Worm (Caenorhabditis elegans) whole organism, L3 larva: ENCODE data around the gene C09G4.4.

ENCODE experiments used
- elt-1 ChIP-seq: fragments of 150-350 bp; optimal IDR thresholded peaks from 2 replicates; lab custom pipeline; 2014; ENCODE audit warnings: missing biosample characterization, missing genetic modification characterization
- eor-1 ChIP-seq, 2 experiments: fragments of 150-350 bp; optimal IDR thresholded peaks; 2 replicates each; lab custom pipeline; 2014 to 2018; ENCODE audit warnings: missing biosample characterization in 2 of 2, missing genetic modification characterization in 2 of 2
- fkh-2 ChIP-seq: fragments of 150-350 bp; optimal IDR thresholded peaks from 2 replicates; lab custom pipeline; 2014; ENCODE audit warnings: missing biosample characterization, missing genetic modification reagents, missing genetic modification characterization
- fos-1 ChIP-seq: fragments of 150-350 bp; optimal IDR thresholded peaks from 2 replicates; lab custom pipeline; 2014; ENCODE audit warnings: missing biosample characterization, missing genetic modification characterization
- nhr-28 ChIP-seq: fragments of 150-350 bp; optimal IDR thresholded peaks from 2 replicates; lab custom pipeline; 2014; ENCODE audit warnings: missing biosample characterization, missing genetic modification characterization
- pha-4 ChIP-seq: fragments of 150-350 bp; optimal IDR thresholded peaks from 2 replicates; lab custom pipeline; 2014; ENCODE audit warnings: missing biosample characterization, missing genetic modification reagents, missing genetic modification characterization
- snpc-4 ChIP-seq: fragments of 150-350 bp; optimal IDR thresholded peaks from 2 replicates; lab custom pipeline; 2014; ENCODE audit warnings: missing biosample characterization, missing genetic modification characterization
- zag-1 ChIP-seq: fragments of 150-350 bp; optimal IDR thresholded peaks from 2 replicates; lab custom pipeline; 2014; ENCODE audit warnings: missing biosample characterization, missing genetic modification characterization
- ztf-11 ChIP-seq: fragments of 150-350 bp; optimal IDR thresholded peaks from 2 replicates; lab custom pipeline; 2014; ENCODE audit warnings: missing biosample characterization, missing genetic modification characterization

ce11 chrIV:8492242-8492641, 20.5 kb upstream of the C09G4.4 start, which contains the start of gene sru-7:
- TF ChIP-seq pha-4 (no peak), eor-1 (tag; optimal IDR thresholded peaks at IDR 0.05; lab: Kevin White, UChicago) (no peak), fkh-2 (tag; lab: Kevin White, UChicago) (no peak), ztf-11 (tag; lab: Kevin White, UChicago) (no peak), fos-1 (tag; lab: Kevin White, UChicago) (no peak), elt-1 (no peak), nhr-28 (tag; lab: Kevin White, UChicago) (no peak), snpc-4 (tag; lab: Kevin White, UChicago) (no peak), zag-1 (no peak)
